Worm (Caenorhabditis elegans) whole organism, late embryonic: Measurements from ENCODE around the gene C35B1.3.

Experiments used
- C38D4.7 ChIP-seq: fragments of 200-800 bp; sonication (Bioruptor generic); optimal IDR thresholded peaks from 2 replicates; lab custom pipeline; 2018; ENCODE audit warnings: mild to moderate bottlenecking, missing genetic modification characterization, moderate library complexity, missing compliant biosample characterization
- ceh-30 ChIP-seq: fragments of 150-350 bp; optimal IDR thresholded peaks from 2 replicates; lab custom pipeline; 2014; ENCODE audit warnings: missing biosample characterization, missing genetic modification characterization
- fax-1 ChIP-seq: sonication (generic microtip); optimal IDR thresholded peaks from 2 replicates; lab custom pipeline; 2016; ENCODE audit warnings: missing genotype, missing genetic modification characterization, missing compliant biosample characterization
- nhr-11 ChIP-seq: fragments of 150-350 bp; optimal IDR thresholded peaks from 2 replicates; lab custom pipeline; 2014; ENCODE audit warnings: missing biosample characterization, missing genetic modification characterization

ce11 chrIV:4052274-4052673, 28.7 kb upstream of the C35B1.3 start:
- TF ChIP-seq fax-1 (tag; lab: Kevin White, UChicago) (no peak), ceh-30 (tag; lab: Kevin White, UChicago) (no peak), nhr-11 (tag; lab: Kevin White, UChicago) (no peak), C38D4.7 (GFP tag; lab: Kevin White, UChicago) (no peak)
